Fruit fly (Drosophila melanogaster): ENCODE data around the gene CG32712.

DNA sequence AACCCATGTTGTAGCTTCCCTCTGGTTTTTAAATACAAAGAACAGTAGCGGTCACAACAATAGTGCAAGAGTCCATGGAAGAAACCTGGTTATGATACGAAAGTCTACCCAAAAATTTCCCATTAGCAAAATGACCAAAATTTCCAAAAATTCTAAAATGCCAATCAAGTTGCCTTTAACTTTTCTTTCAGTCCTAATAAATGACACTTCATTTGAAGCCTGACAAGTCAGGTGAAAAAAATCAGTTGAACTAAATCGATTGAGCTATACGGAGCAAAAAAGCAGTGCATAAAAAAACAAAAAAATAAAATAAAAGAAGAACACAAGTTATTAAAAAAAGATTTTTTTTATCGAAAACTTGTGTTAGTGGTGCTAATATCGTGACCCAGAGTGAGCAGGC, 18.0 kb downstream of the CG32712 start:
- TF ChIP-seq pan (optimal IDR thresholded peaks at IDR 0.05) (no peak), psq (optimal IDR thresholded peaks at IDR 0.05) (no peak), EcR (GFP tag; optimal IDR thresholded peaks at IDR 0.05) (no peak), CG8478 (optimal IDR thresholded peaks at IDR 0.05) (no peak)

Measured in whole organism.